Worm (Caenorhabditis elegans) whole organism, young adult: ENCODE data around the gene clec-49.

Source experiments
- B0019.2 ChIP-seq: fragments of 200-800 bp; sonication (Bioruptor generic); conservative IDR thresholded peaks from 2 replicates; pipeline ENCODE4 v1.3.6; 2022; ENCODE audit warnings: missing genetic modification reagents, missing genetic modification characterization, missing compliant biosample characterization
- F37B4.10 ChIP-seq: fragments of 200-800 bp; sonication (Bioruptor generic); IDR thresholded peaks from 2 replicates; pipeline ENCODE4 v1.3.6; 2022; ENCODE audit warnings: missing genetic modification characterization, missing compliant biosample characterization
- F39B2.1 ChIP-seq: fragments of 200-800 bp; sonication (Bioruptor generic); IDR thresholded peaks from 2 replicates; pipeline ENCODE4 v1.3.6; 2022; ENCODE audit warnings: missing genetic modification reagents, missing genetic modification characterization, missing compliant biosample characterization
- F57A8.1 ChIP-seq: fragments of 200-800 bp; sonication (Bioruptor generic); optimal IDR thresholded peaks from 2 replicates; lab custom pipeline; 2018; ENCODE audit warnings: mild to moderate bottlenecking, missing genetic modification characterization, moderate library complexity, missing compliant biosample characterization
- K12H6.12 ChIP-seq: fragments of 200-800 bp; sonication (Bioruptor generic); optimal IDR thresholded peaks from 2 replicates; lab custom pipeline; 2018; ENCODE audit warnings: mild to moderate bottlenecking, missing genetic modification characterization, missing compliant biosample characterization
- Y53F4B.3 ChIP-seq: fragments of 200-800 bp; sonication (Bioruptor generic); IDR thresholded peaks from 2 replicates; pipeline ENCODE4 v1.3.6; 2022; ENCODE audit warnings: missing genetic modification reagents, missing genetic modification characterization, missing compliant biosample characterization
- Y79H2A.3 ChIP-seq: fragments of 200-800 bp; sonication (Bioruptor generic); conservative IDR thresholded peaks from 2 replicates; pipeline ENCODE4 v1.3.6; 2022; ENCODE audit warnings: missing genetic modification reagents, missing genetic modification characterization, missing compliant biosample characterization
- aptf-2 ChIP-seq: fragments of 200-800 bp; sonication (Bioruptor generic); conservative IDR thresholded peaks from 2 replicates; pipeline ENCODE4 v1.3.6; 2022; ENCODE audit warnings: missing genetic modification reagents, missing genetic modification characterization, missing compliant biosample characterization
- athp-1 ChIP-seq: sonication (generic microtip); optimal IDR thresholded peaks from 2 replicates; lab custom pipeline; 2017; ENCODE audit warnings: mild to moderate bottlenecking, missing genetic modification characterization, missing compliant biosample characterization
- attf-6 ChIP-seq: fragments of 200-800 bp; sonication (Bioruptor generic); IDR thresholded peaks from 2 replicates; pipeline ENCODE4 v1.3.6; 2022; ENCODE audit warnings: missing genetic modification reagents, missing genetic modification characterization, missing compliant biosample characterization
- bed-1 ChIP-seq: fragments of 200-800 bp; sonication (Bioruptor generic); IDR thresholded peaks from 2 replicates; pipeline ENCODE4 v1.3.6; 2022; ENCODE audit warnings: missing genetic modification reagents, missing genetic modification characterization, missing compliant biosample characterization
- chd-7 ChIP-seq: sonication (generic microtip); optimal IDR thresholded peaks from 2 replicates; lab custom pipeline; 2016; ENCODE audit warnings: mild to moderate bottlenecking, missing genetic modification characterization, moderate library complexity, missing compliant biosample characterization
- die-1 ChIP-seq: sonication (generic microtip); optimal IDR thresholded peaks from 2 replicates; lab custom pipeline; 2016; ENCODE audit warnings: missing genotype, mild to moderate bottlenecking, missing genetic modification characterization, missing compliant biosample characterization
- dox-1 ChIP-seq: fragments of 200-800 bp; sonication (Bioruptor generic); IDR thresholded peaks from 2 replicates; pipeline ENCODE4 v1.3.6; 2022; ENCODE audit warnings: missing genetic modification reagents, missing genetic modification characterization, missing compliant biosample characterization
- egl-44 ChIP-seq: fragments of 200-800 bp; sonication (Bioruptor generic); IDR thresholded peaks from 2 replicates; pipeline ENCODE4 v1.3.6; 2022; ENCODE audit warnings: missing genetic modification reagents, missing genetic modification characterization, missing compliant biosample characterization
- egrh-3 ChIP-seq: fragments of 200-800 bp; sonication (Bioruptor generic); IDR thresholded peaks from 2 replicates; pipeline ENCODE4 v1.3.6; 2022; ENCODE audit warnings: missing genetic modification reagents, missing genetic modification characterization, missing compliant biosample characterization
- lsl-1 ChIP-seq: fragments of 200-800 bp; sonication (Bioruptor generic); optimal IDR thresholded peaks from 2 replicates; lab custom pipeline; 2018; ENCODE audit warnings: mild to moderate bottlenecking, missing genetic modification characterization, moderate library complexity, missing compliant biosample characterization
- madf-10 ChIP-seq: sonication (generic microtip); optimal IDR thresholded peaks from 2 replicates; lab custom pipeline; 2016; ENCODE audit warnings: mild to moderate bottlenecking, missing genetic modification characterization, missing compliant biosample characterization
- madf-3 ChIP-seq: fragments of 200-800 bp; sonication (Bioruptor generic); IDR thresholded peaks from 2 replicates; pipeline ENCODE4 v1.3.6; 2022; ENCODE audit warnings: missing genetic modification reagents, missing genetic modification characterization, missing compliant biosample characterization
- madf-6 ChIP-seq: fragments of 200-800 bp; sonication (Bioruptor generic); IDR thresholded peaks from 2 replicates; pipeline ENCODE4 v1.3.6; 2022; ENCODE audit warnings: missing genetic modification reagents, missing genetic modification characterization, missing compliant biosample characterization
- nfyb-1 ChIP-seq: fragments of 200-800 bp; sonication (Bioruptor generic); IDR thresholded peaks from 2 replicates; pipeline ENCODE4 v1.3.6; 2022; ENCODE audit warnings: missing genetic modification reagents, missing genetic modification characterization, missing compliant biosample characterization
- nhr-27 ChIP-seq: fragments of 200-800 bp; sonication (Bioruptor generic); optimal IDR thresholded peaks from 2 replicates; lab custom pipeline; 2018; ENCODE audit warnings: mild to moderate bottlenecking, missing genetic modification characterization, moderate library complexity, missing compliant biosample characterization
- nhr-80 ChIP-seq: sonication (generic microtip); optimal IDR thresholded peaks from 2 replicates; lab custom pipeline; 2016; ENCODE audit warnings: missing genetic modification characterization, missing compliant biosample characterization
- pbrm-1 ChIP-seq: fragments of 200-800 bp; sonication (Bioruptor generic); IDR thresholded peaks from 2 replicates; pipeline ENCODE4 v1.3.6; 2022; ENCODE audit warnings: missing genetic modification reagents, missing genetic modification characterization, missing compliant biosample characterization
- sdz-38 ChIP-seq: sonication (generic microtip); optimal IDR thresholded peaks from 2 replicates; lab custom pipeline; 2016; ENCODE audit warnings: missing genotype, missing genetic modification characterization, missing compliant biosample characterization
- sea-2 ChIP-seq: fragments of 200-800 bp; sonication (Bioruptor generic); IDR thresholded peaks from 2 replicates; pipeline ENCODE4 v1.3.6; 2022; ENCODE audit warnings: missing genetic modification characterization, missing compliant biosample characterization
- snpc-4 ChIP-seq, 5 experiments: fragments of 150-350 bp in 1 of 5; sonication (generic microtip) in 4 of 5; optimal IDR thresholded peaks; 2 replicates each; lab custom pipeline; 2014 to 2018; ENCODE audit warnings: missing genetic modification characterization in 5 of 5, missing biosample characterization in 3 of 5, antibody characterized with exemption in 2 of 5, mild to moderate bottlenecking in 2 of 5, missing compliant biosample characterization in 2 of 5, missing genotype in 2 of 5, moderate library complexity in 2 of 5, missing genetic modification reagents in 1 of 5
- zfh-2 ChIP-seq: fragments of 200-800 bp; sonication (Bioruptor generic); conservative IDR thresholded peaks from 2 replicates; pipeline ENCODE4 v1.3.6; 2022; ENCODE audit warnings: missing genetic modification reagents, missing genetic modification characterization, missing compliant biosample characterization
- ztf-28 ChIP-seq: fragments of 200-800 bp; sonication (Bioruptor generic); IDR thresholded peaks from 2 replicates; pipeline ENCODE4 v1.3.6; 2022; ENCODE audit warnings: missing genetic modification reagents, missing genetic modification characterization, missing compliant biosample characterization

Gene clec-49

ce11 chrV:19767719-19768118, 16.7 kb upstream of the clec-49 start:
- TF ChIP-seq athp-1 (tag; lab: Kevin White, UChicago) (no peak), nfyb-1 (GFP tag; lab: Robert Waterston, UW) (peak; percentile 86), pbrm-1 (GFP tag; lab: Robert Waterston, UW) (no peak), F57A8.1 (no peak)

ce11 chrV:19760751-19761150, 9.7 kb upstream of the clec-49 start, which contains the start of gene M162.5:
Gene M162.5, plus strand, starts transcription at chrV:19761051.
- no peak for TF ChIP-seq B0019.2 (GFP tag; lab: Robert Waterston, UW)
- no peak for TF ChIP-seq Y79H2A.3 (GFP tag; lab: Robert Waterston, UW)
- no peak for TF ChIP-seq sdz-38 (tag; lab: Kevin White, UChicago)
- TF ChIP-seq F39B2.1, result no peak

- 0 out of 2 replicates have a peak, but pooled peaks have one; percentile 84 for TF ChIP-seq F37B4.10 (GFP tag; lab: Robert Waterston, UW)
- no peak for TF ChIP-seq bed-1 (GFP tag; lab: Robert Waterston, UW)
- TF ChIP-seq ztf-28, result 0 out of 2 replicates have a peak, but pooled peaks have one; percentile 24
- no peak for TF ChIP-seq chd-7 (tag; lab: Kevin White, UChicago)
- TF ChIP-seq egrh-3 (GFP tag; lab: Robert Waterston, UW), result peak; percentile 11; the same call in 1 of the 2 replicates
- no peak for TF ChIP-seq athp-1 (tag; lab: Kevin White, UChicago)
- TF ChIP-seq madf-10, result no peak
- 0 out of 2 replicates have a peak, but pooled peaks have one; percentile 33 for TF ChIP-seq madf-3 (GFP tag; lab: Robert Waterston, UW)
- TF ChIP-seq snpc-4 (GFP tag; optimal IDR thresholded peaks at IDR 0.05; lab: Kevin White, UChicago), result no peak
- peak in 2 of 4 experiments; percentile 53 to 68 for TF ChIP-seq snpc-4 (tag; optimal IDR thresholded peaks at IDR 0.05; lab: Kevin White, UChicago)
- peak; percentile 73 for TF ChIP-seq zfh-2 (GFP tag; lab: Robert Waterston, UW)
These were observed 8.3 kb upstream of the clec-49 start for ce11 chrV:19759282-19759681.

ce11 chrV:19756253-19756652, 5.2 kb upstream of the clec-49 start, which contains the start of gene W04E12.9:
Gene W04E12.9, plus strand, starts transcription at chrV:19756553.
- TF ChIP-seq attf-6 (no peak), madf-6 (GFP tag; lab: Robert Waterston, UW) (no peak), madf-3 (GFP tag; lab: Robert Waterston, UW) (no peak), aptf-2 (GFP tag; lab: Robert Waterston, UW) (no peak), die-1 (tag; lab: Kevin White, UChicago) (no peak)

- peak; percentile 49 for TF ChIP-seq dox-1 (GFP tag; lab: Robert Waterston, UW)
- peak; percentile 95 for TF ChIP-seq nhr-80 (tag; lab: Kevin White, UChicago)
- TF ChIP-seq lsl-1 (GFP tag; lab: Kevin White, UChicago), result no peak
- TF ChIP-seq madf-10, result no peak
These were observed 4.2 kb upstream of the clec-49 start, which contains the start of gene clec-50 for ce11 chrV:19755260-19755659. Gene clec-50, minus strand, starts transcription at chrV:19755368.

ce11 chrV:19754331-19754730, 3.3 kb upstream of the clec-49 start:
- TF ChIP-seq K12H6.12 (tag; lab: Kevin White, UChicago), result no peak
- peak; percentile 32 for TF ChIP-seq nhr-80 (tag; lab: Kevin White, UChicago)
- TF ChIP-seq sea-2 (GFP tag; lab: Robert Waterston, UW), result no peak
- TF ChIP-seq egl-44 (GFP tag; lab: Robert Waterston, UW), result no peak

- TF ChIP-seq Y53F4B.3 (GFP tag; lab: Robert Waterston, UW) (no peak), nhr-27 (tag; lab: Kevin White, UChicago) (no peak), zfh-2 (GFP tag; lab: Robert Waterston, UW) (peak; percentile 71; the same call in 1 of the 2 replicates)
These were observed 1.9 kb upstream of the clec-49 start for ce11 chrV:19752879-19753278.
